Worm (Caenorhabditis elegans) whole organism, young adult: ENCODE results near the gene plk-3.

Experiments used
- F10E7.11 ChIP-seq: sonication (generic microtip); optimal IDR thresholded peaks from 2 replicates; lab custom pipeline; 2017; ENCODE audit warnings: mild to moderate bottlenecking, missing genetic modification characterization, moderate library complexity, missing compliant biosample characterization
- K12H6.12 ChIP-seq: fragments of 200-800 bp; sonication (Bioruptor generic); optimal IDR thresholded peaks from 2 replicates; lab custom pipeline; 2018; ENCODE audit warnings: mild to moderate bottlenecking, missing genetic modification characterization, missing compliant biosample characterization
- athp-1 ChIP-seq: sonication (generic microtip); optimal IDR thresholded peaks from 2 replicates; lab custom pipeline; 2017; ENCODE audit warnings: mild to moderate bottlenecking, missing genetic modification characterization, missing compliant biosample characterization
- ceh-100 ChIP-seq: fragments of 200-800 bp; sonication (Bioruptor generic); IDR thresholded peaks from 2 replicates; pipeline ENCODE4 v1.3.6; 2022; ENCODE audit warnings: missing genetic modification reagents, missing genetic modification characterization, missing compliant biosample characterization
- dpl-1 ChIP-seq: fragments of 150-350 bp; optimal IDR thresholded peaks from 2 replicates; lab custom pipeline; 2014; ENCODE audit warnings: missing biosample characterization, missing genetic modification reagents, missing genetic modification characterization
- hsf-1 ChIP-seq: fragments of 200-800 bp; sonication (Bioruptor generic); IDR thresholded peaks from 2 replicates; pipeline ENCODE4 v1.3.6; 2022; ENCODE audit warnings: missing genetic modification reagents, missing genetic modification characterization, missing compliant biosample characterization
- sdz-38 ChIP-seq: sonication (generic microtip); optimal IDR thresholded peaks from 2 replicates; lab custom pipeline; 2016; ENCODE audit warnings: missing genotype, missing genetic modification characterization, missing compliant biosample characterization
- unc-62 ChIP-seq: fragments of 150-350 bp; optimal IDR thresholded peaks from 2 replicates; lab custom pipeline; 2014; ENCODE audit warnings: missing biosample characterization, missing genetic modification reagents, missing genetic modification characterization
- ztf-25 ChIP-seq: fragments of 200-800 bp; sonication (Bioruptor generic); IDR thresholded peaks from 2 replicates; pipeline ENCODE4 v1.3.6; 2022; ENCODE audit warnings: missing genetic modification reagents, missing genetic modification characterization, missing compliant biosample characterization

DNA sequence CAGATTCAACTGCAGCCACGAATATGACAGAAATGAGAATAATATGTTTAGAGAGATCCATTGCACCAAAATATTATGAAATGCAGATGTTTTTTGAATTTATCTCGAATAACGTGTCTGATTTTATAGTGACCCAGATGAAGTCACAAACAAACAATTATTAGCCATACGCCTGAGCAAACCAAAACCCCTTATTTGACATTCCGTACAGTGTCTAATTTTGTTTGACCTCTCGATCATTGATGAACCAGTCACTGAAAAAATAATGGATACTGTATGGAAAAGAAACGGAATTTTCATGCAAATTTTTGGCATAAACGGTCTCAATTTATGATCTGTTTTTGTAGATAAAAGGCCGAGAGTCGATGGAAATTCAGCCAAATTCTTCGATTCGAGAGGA lies 43.2 kb upstream of the plk-3 start, which contains the start of the genes R05G6.9 and R05G6.3:
- no peak for TF ChIP-seq ceh-100 (GFP tag; lab: Robert Waterston, UW)
- TF ChIP-seq athp-1 (tag; lab: Kevin White, UChicago), result no peak
- no peak for TF ChIP-seq K12H6.12
- TF ChIP-seq ztf-25 (GFP tag; lab: Robert Waterston, UW), result no peak
- TF ChIP-seq sdz-38, result no peak
- no peak for TF ChIP-seq unc-62 (GFP tag; lab: Kevin White, UChicago)
- no peak for TF ChIP-seq F10E7.11
- TF ChIP-seq hsf-1 (GFP tag; lab: Robert Waterston, UW), result no peak
- TF ChIP-seq dpl-1, result no peak
